Fruit fly (Drosophila melanogaster) whole organism, embryonic: ENCODE results near the gene CG9855.
A peak's percentile ranks its signal among the peaks of the same experiment; 100 is the strongest.

Source experiments
- Atf-2 ChIP-seq: fragments of 200-800 bp; sonication (Bioruptor generic); optimal IDR thresholded peaks from 2 replicates; lab custom pipeline; 2016; ENCODE audit warnings: missing biosample characterization, missing genetic modification characterization
- Atf6 ChIP-seq: fragments of 200-800 bp; sonication (Bioruptor generic); IDR thresholded peaks from 2 replicates; pipeline ENCODE4 v1.3.6; 2022; ENCODE audit warnings: missing biosample characterization, missing genetic modification characterization
- CG10321 ChIP-seq: fragments of 200-800 bp; sonication (Bioruptor generic); IDR thresholded peaks from 2 replicates; pipeline ENCODE4 v1.3.6; 2022; ENCODE audit warnings: missing biosample characterization, missing genetic modification characterization
- CG10959 ChIP-seq: fragments of 200-800 bp; sonication (Bioruptor generic); IDR thresholded peaks from 2 replicates; pipeline ENCODE4 v1.3.6; 2022; ENCODE audit warnings: missing biosample characterization, missing genetic modification characterization
- CG11085 ChIP-seq: fragments of 200-800 bp; sonication (Bioruptor generic); IDR thresholded peaks from 2 replicates; pipeline ENCODE4 v1.3.6; 2022; ENCODE audit warnings: missing biosample characterization, missing genetic modification characterization
- CG12942 ChIP-seq: fragments of 200-800 bp; sonication (Bioruptor generic); optimal IDR thresholded peaks from 3 replicates; lab custom pipeline; 2016; ENCODE audit warnings: missing biosample characterization, missing genetic modification characterization
- CG15269 ChIP-seq: fragments of 200-800 bp; sonication (Bioruptor generic); optimal IDR thresholded peaks from 2 replicates; lab custom pipeline; 2018; ENCODE audit warnings: missing biosample characterization, mild to moderate bottlenecking, missing genetic modification characterization, moderate library complexity
- CG1602 ChIP-seq: fragments of 200-800 bp; sonication (Bioruptor generic); optimal IDR thresholded peaks from 3 replicates; lab custom pipeline; 2016; ENCODE audit warnings: missing biosample characterization, missing genetic modification characterization
- CG1603 ChIP-seq: fragments of 200-800 bp; sonication (Bioruptor generic); optimal IDR thresholded peaks from 2 replicates; lab custom pipeline; 2019; ENCODE audit warnings: missing biosample characterization, mild to moderate bottlenecking, missing genetic modification characterization, moderate library complexity
- CG1647 ChIP-seq: fragments of 200-800 bp; sonication (Bioruptor generic); optimal IDR thresholded peaks from 3 replicates; lab custom pipeline; 2016; ENCODE audit warnings: missing biosample characterization, missing genetic modification characterization
- CG33557 ChIP-seq: fragments of 200-800 bp; sonication (Bioruptor generic); optimal IDR thresholded peaks from 2 replicates; lab custom pipeline; 2019; ENCODE audit warnings: missing biosample characterization, mild to moderate bottlenecking, missing genetic modification characterization, moderate library complexity
- CG34422 ChIP-seq: fragments of 200-800 bp; sonication (Bioruptor generic); IDR thresholded peaks from 3 replicates; pipeline ENCODE4 v1.3.6; 2022; ENCODE audit warnings: missing biosample characterization, missing genetic modification characterization
- CG3726 ChIP-seq: fragments of 200-800 bp; sonication (Bioruptor generic); IDR thresholded peaks from 3 replicates; pipeline ENCODE4, ENCODE4 v1.3.6; 2022; ENCODE audit warnings: missing biosample characterization, missing genetic modification characterization
- CG3838 ChIP-seq: fragments of 200-800 bp; sonication (Bioruptor generic); optimal IDR thresholded peaks from 3 replicates; lab custom pipeline; 2016; ENCODE audit warnings: missing biosample characterization, missing genetic modification characterization
- CG4617 ChIP-seq: fragments of 200-800 bp; sonication (Bioruptor generic); optimal IDR thresholded peaks from 3 replicates; lab custom pipeline; 2016; ENCODE audit warnings: missing biosample characterization, missing genetic modification characterization, borderline replicate concordance
- CG4730 ChIP-seq: fragments of 200-800 bp; sonication (Bioruptor generic); IDR thresholded peaks from 2 replicates; pipeline ENCODE4 v1.3.6; 2022; ENCODE audit warnings: missing biosample characterization, missing genetic modification characterization
- CG6272 ChIP-seq: fragments of 200-800 bp; sonication (Bioruptor generic); IDR thresholded peaks from 2 replicates; pipeline ENCODE4 v1.3.6; 2022; ENCODE audit warnings: missing biosample characterization, missing genetic modification characterization
- CG6683 ChIP-seq: fragments of 200-800 bp; sonication (Bioruptor generic); optimal IDR thresholded peaks from 2 replicates; lab custom pipeline; 2017; ENCODE audit warnings: missing biosample characterization, mild to moderate bottlenecking, missing genetic modification characterization, missing genetic modification reagents
- CG8290 ChIP-seq, 3 experiments: fragments of 200-800 bp; sonication (Bioruptor generic); optimal IDR thresholded peaks; 2 replicates each; lab custom pipeline; 2016 to 2019; ENCODE audit warnings: missing biosample characterization in 3 of 3, missing genetic modification characterization in 3 of 3, mild to moderate bottlenecking in 2 of 3, moderate library complexity in 1 of 3
- CG8765 ChIP-seq: fragments of 200-800 bp; sonication (Bioruptor generic); IDR thresholded peaks from 2 replicates; pipeline ENCODE4 v1.3.6; 2022; ENCODE audit warnings: missing biosample characterization, missing genetic modification characterization
- CoRest ChIP-seq: fragments of 200-800 bp; sonication (Bioruptor generic); optimal IDR thresholded peaks from 3 replicates; lab custom pipeline; 2018; ENCODE audit warnings: missing biosample characterization, mild to moderate bottlenecking, missing genetic modification characterization, moderate library complexity
- Dip3 ChIP-seq: fragments of 200-800 bp; sonication (Bioruptor generic); optimal IDR thresholded peaks from 3 replicates; lab custom pipeline; 2016; ENCODE audit warnings: missing biosample characterization, missing genetic modification characterization
- Dp ChIP-seq: fragments of 200-800 bp; sonication (Bioruptor generic); optimal IDR thresholded peaks from 2 replicates; lab custom pipeline; 2018; ENCODE audit warnings: missing biosample characterization, mild to moderate bottlenecking, missing genetic modification characterization, moderate library complexity
- Drgx ChIP-seq: fragments of 200-800 bp; sonication (Bioruptor generic); IDR thresholded peaks from 2 replicates; pipeline ENCODE4 v1.3.6; 2022; ENCODE audit warnings: missing biosample characterization, missing genetic modification characterization
- Eip74EF ChIP-seq, 2 experiments: fragments of 200-800 bp in 1 of 2; fragments of >200 bp in 1 of 2; sonication (Bioruptor generic) in 1 of 2; optimal IDR thresholded peaks; 2 replicates each; lab custom pipeline; 2017 to 2019; ENCODE audit warnings: missing biosample characterization in 2 of 2, missing genetic modification characterization in 2 of 2, mild to moderate bottlenecking in 1 of 2, moderate library complexity in 1 of 2
- Elba2 ChIP-seq: fragments of 200-800 bp; sonication (Bioruptor generic); optimal IDR thresholded peaks from 3 replicates; lab custom pipeline; 2016; ENCODE audit warnings: missing biosample characterization, missing genetic modification characterization
- Gsc ChIP-seq: fragments of 200-800 bp; sonication (Bioruptor generic); IDR thresholded peaks from 2 replicates; pipeline ENCODE4 v1.3.6; 2022; ENCODE audit warnings: missing biosample characterization, missing genetic modification characterization
- HHEX ChIP-seq: fragments of 200-800 bp; sonication (Bioruptor generic); optimal IDR thresholded peaks from 3 replicates; lab custom pipeline; 2017; ENCODE audit warnings: missing biosample characterization, mild to moderate bottlenecking, missing genetic modification characterization, missing genetic modification reagents
- HLH4C ChIP-seq: fragments of 200-800 bp; sonication (Bioruptor generic); IDR thresholded peaks from 3 replicates; pipeline ENCODE4 v1.3.6; 2022; ENCODE audit warnings: missing biosample characterization, missing genetic modification characterization; ENCODE audit not compliant: partially characterized antibody
- HmgZ ChIP-seq: fragments of 200-800 bp; sonication (Bioruptor generic); optimal IDR thresholded peaks from 2 replicates; lab custom pipeline; 2018; ENCODE audit warnings: missing biosample characterization, mild to moderate bottlenecking, missing genetic modification characterization
- Mrtf ChIP-seq: fragments of 200-800 bp; sonication (Bioruptor generic); IDR thresholded peaks from 3 replicates; pipeline ENCODE4 v1.3.6; 2022; ENCODE audit warnings: missing biosample characterization, missing genetic modification characterization
- TFAM ChIP-seq: fragments of 200-800 bp; sonication (Bioruptor generic); optimal IDR thresholded peaks from 2 replicates; lab custom pipeline; 2017; ENCODE audit warnings: missing biosample characterization, missing genetic modification characterization, inconsistent platforms
- eve ChIP-seq, 2 experiments: fragments of >200 bp; optimal IDR thresholded peaks; 2 replicates each; lab custom pipeline; 2017; ENCODE audit warnings: missing biosample characterization in 2 of 2, missing genetic modification characterization in 2 of 2
- jumu ChIP-seq: fragments of 200-800 bp; sonication (Bioruptor generic); optimal IDR thresholded peaks from 3 replicates; lab custom pipeline; 2016; ENCODE audit warnings: missing biosample characterization, missing genetic modification characterization
- knrl ChIP-seq: fragments of 200-800 bp; sonication (Bioruptor generic); IDR thresholded peaks from 3 replicates; pipeline ENCODE4 v1.3.6; 2022; ENCODE audit warnings: missing biosample characterization, missing genetic modification characterization; ENCODE audit not compliant: partially characterized antibody
- lilli ChIP-seq: fragments of 200-800 bp; sonication (Bioruptor generic); optimal IDR thresholded peaks from 3 replicates; lab custom pipeline; 2016; ENCODE audit warnings: missing biosample characterization, missing genetic modification characterization
- oc ChIP-seq: fragments of 200-800 bp; sonication (Bioruptor generic); optimal IDR thresholded peaks from 2 replicates; lab custom pipeline; 2018; ENCODE audit warnings: missing biosample characterization, mild to moderate bottlenecking, missing genetic modification characterization, moderate library complexity
- org-1 ChIP-seq: fragments of 200-800 bp; sonication (Bioruptor generic); optimal IDR thresholded peaks from 2 replicates; lab custom pipeline; 2017; ENCODE audit warnings: missing biosample characterization, missing genetic modification characterization
- pb ChIP-seq: fragments of 200-800 bp; sonication (Bioruptor generic); optimal IDR thresholded peaks from 3 replicates; lab custom pipeline; 2016; ENCODE audit warnings: missing biosample characterization, missing genetic modification characterization
- row ChIP-seq: fragments of 200-800 bp; sonication (Bioruptor generic); IDR thresholded peaks from 3 replicates; pipeline ENCODE4 v1.3.6; 2022; ENCODE audit warnings: missing biosample characterization, missing genetic modification characterization
- tap ChIP-seq: fragments of 200-800 bp; optimal IDR thresholded peaks from 3 replicates; lab custom pipeline; 2019; ENCODE audit warnings: missing biosample characterization, mild to moderate bottlenecking, missing genetic modification characterization, moderate library complexity
- tgo ChIP-seq: fragments of 200-800 bp; sonication (Bioruptor generic); IDR thresholded peaks from 3 replicates; pipeline ENCODE4 v1.3.6; 2022; ENCODE audit warnings: missing biosample characterization, missing genetic modification characterization
- vvl ChIP-seq: fragments of 200-800 bp; sonication (Bioruptor generic); IDR thresholded peaks from 2 replicates; pipeline ENCODE4 v1.3.6; 2022; ENCODE audit warnings: missing biosample characterization, missing genetic modification characterization
- wdn ChIP-seq: fragments of 200-800 bp; sonication (Bioruptor generic); IDR thresholded peaks from 2 replicates; pipeline ENCODE4 v1.3.6; 2022; ENCODE audit warnings: missing biosample characterization, missing genetic modification characterization
- yki ChIP-seq: fragments of >200 bp; optimal IDR thresholded peaks from 3 replicates; lab custom pipeline; 2018

The CG9855 gene

dm6 chr3R:4381079-4381919, 16.4 kb downstream of the CG9855 start, which contains the start of gene Cont (continued):
- TF ChIP-seq CG3726, result no peak
- TF ChIP-seq CG1603 (tag; lab: Kevin White, UChicago), result peak; percentile 68
- TF ChIP-seq CG15269 (tag; lab: Kevin White, UChicago), result no peak
- no peak for TF ChIP-seq CG6683
- TF ChIP-seq TFAM (GFP tag; lab: Kevin White, UChicago), result no peak
- no peak for TF ChIP-seq CG8290 (GFP tag; optimal IDR thresholded peaks at IDR 0.05; lab: Kevin White, UChicago)
- TF ChIP-seq CG8290 (tag; optimal IDR thresholded peaks at IDR 0.05; lab: Kevin White, UChicago), result peak in 1 of 2 experiments; percentile 71

dm6 chr3R:4378363-4379354, 19.0 kb downstream of the CG9855 start, which contains the start of gene Sfxn1-3:
Gene Sfxn1-3, plus strand, starts transcription at chr3R:4378600.
- TF ChIP-seq Atf-2 (GFP tag; lab: Kevin White, UChicago) (peak; percentile 26), HLH4C (GFP tag; lab: Robert Waterston, UW) (0 out of 3 replicates have a peak, but pooled peaks have one; percentile 41), Gsc (GFP tag; lab: Robert Waterston, UW) (no peak), CG10959 (GFP tag; lab: Robert Waterston, UW) (no peak), CG33557 (GFP tag; lab: Kevin White, UChicago) (no peak), CG8765 (no peak), vvl (GFP tag; lab: Robert Waterston, UW) (peak; percentile 54; the same call in 1 of the 2 replicates), CG4730 (GFP tag; lab: Robert Waterston, UW) (no peak), CG10321 (no peak), row (peak; percentile 95), tgo (GFP tag; lab: Robert Waterston, UW) (no peak), knrl (GFP tag; lab: Robert Waterston, UW) (peak; percentile 19; the same call in 1 of the 3 replicates), CG12942 (no peak), oc (tag; lab: Kevin White, UChicago) (peak; percentile 68), HHEX (GFP tag; lab: Kevin White, UChicago) (peak; percentile 27), Dip3 (GFP tag; lab: Kevin White, UChicago) (peak; percentile 34), wdn (GFP tag; lab: Robert Waterston, UW) (no peak), yki (no peak), Dp (GFP tag; lab: Kevin White, UChicago) (peak; percentile 12), eve (GFP tag; optimal IDR thresholded peaks at IDR 0.05; lab: Kevin White, UChicago) (no peak), Eip74EF (GFP tag; optimal IDR thresholded peaks at IDR 0.05; lab: Kevin White, UChicago) (peak in 1 of 2 experiments; percentile 79), org-1 (GFP tag; lab: Kevin White, UChicago) (no peak), pb (GFP tag; lab: Kevin White, UChicago) (peak; percentile 53), HmgZ (tag; lab: Kevin White, UChicago) (peak; percentile 71), CG3838 (GFP tag; lab: Kevin White, UChicago) (no peak), CoRest (tag; lab: Kevin White, UChicago) (peak; percentile 23), Drgx (GFP tag; lab: Robert Waterston, UW) (no peak), CG34422 (GFP tag; lab: Robert Waterston, UW) (peak; percentile 79; the same call in 2 of the 3 replicates), CG1602 (peak; percentile 16), CG6272 (GFP tag; lab: Robert Waterston, UW) (no peak), tap (peak; percentile 0), CG1647 (GFP tag; lab: Kevin White, UChicago) (no peak), CG4617 (GFP tag; lab: Kevin White, UChicago) (no peak), Elba2 (GFP tag; lab: Kevin White, UChicago) (no peak), Atf6 (GFP tag; lab: Robert Waterston, UW) (peak; percentile 24), CG11085 (no peak; the same call in 1 of the 2 replicates), lilli (GFP tag; lab: Kevin White, UChicago) (peak; percentile 43), jumu (GFP tag; lab: Kevin White, UChicago) (peak; percentile 33), Mrtf (GFP tag; lab: Robert Waterston, UW) (no peak)
